Worm (Caenorhabditis elegans): ENCODE results near the gene hal-2.

The hal-2 gene

ce11 chrIII:10093093-10093492 is 4.4 kb upstream of the hal-2 start:
- no peak for TF ChIP-seq ceh-83 (GFP tag; optimal IDR thresholded peaks at IDR 0.05)
- no peak for TF ChIP-seq elt-3 (tag; optimal IDR thresholded peaks at IDR 0.05)
- no peak for TF ChIP-seq ham-2 (GFP tag; optimal IDR thresholded peaks at IDR 0.05)
- peak; percentile 2 for TF ChIP-seq lin-32 (GFP tag; optimal IDR thresholded peaks at IDR 0.05)

DNA sequence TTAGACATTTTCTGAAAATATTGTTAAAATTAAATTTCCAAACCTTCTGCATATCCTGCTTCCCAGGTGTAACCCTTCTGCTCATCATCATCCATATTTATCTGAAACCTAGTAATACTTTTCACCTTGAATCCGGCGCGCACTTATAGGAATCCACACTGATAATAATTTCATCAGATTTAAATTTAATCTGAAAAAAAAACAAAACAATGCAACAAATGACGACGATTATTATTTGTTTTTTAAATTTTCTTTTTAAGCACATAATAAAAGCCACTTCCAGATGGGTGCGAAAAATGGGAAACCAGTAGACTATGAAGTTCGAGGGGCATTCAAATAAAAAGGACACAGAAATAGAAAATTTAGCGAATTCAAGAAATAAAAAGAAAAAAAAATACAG is 2.0 kb upstream of the hal-2 start, which contains the start of gene gtf-2H2C:
Gene gtf-2H2C, minus strand, starts transcription at position 101 of the 400 bp plus-strand sequence.
- TF ChIP-seq cnd-1 (tag; optimal IDR thresholded peaks at IDR 0.05) (no peak), nhr-76 (tag; optimal IDR thresholded peaks at IDR 0.05) (no peak), hlh-1 (tag; optimal IDR thresholded peaks at IDR 0.05) (no peak), ceh-39 (tag; optimal IDR thresholded peaks at IDR 0.05) (no peak), zip-8 (tag; optimal IDR thresholded peaks at IDR 0.05) (no peak), sem-2 (GFP tag; optimal IDR thresholded peaks at IDR 0.05) (no peak), ham-2 (GFP tag; optimal IDR thresholded peaks at IDR 0.05) (no peak), flh-1 (GFP tag; optimal IDR thresholded peaks at IDR 0.05) (no peak)

- TF ChIP-seq nhr-28 (tag; optimal IDR thresholded peaks at IDR 0.05): no peak
- TF ChIP-seq cnd-1 (tag; optimal IDR thresholded peaks at IDR 0.05): no peak
- TF ChIP-seq nhr-76 (tag; optimal IDR thresholded peaks at IDR 0.05): no peak
- no peak for TF ChIP-seq hlh-1 (tag; optimal IDR thresholded peaks at IDR 0.05)
- no peak for TF ChIP-seq M03D4.4 (tag; optimal IDR thresholded peaks at IDR 0.05)
- no peak for TF ChIP-seq unc-39 (tag; optimal IDR thresholded peaks at IDR 0.05)
- no peak for TF ChIP-seq zip-8 (tag; optimal IDR thresholded peaks at IDR 0.05)
- TF ChIP-seq drap-1 (GFP tag; optimal IDR thresholded peaks at IDR 0.05): no peak
- no peak for TF ChIP-seq snpc-4 (tag; optimal IDR thresholded peaks at IDR 0.05)
- TF ChIP-seq elt-1 (tag; optimal IDR thresholded peaks at IDR 0.05; ENCODE audit: borderline replicate concordance, insufficient read depth): no peak
- TF ChIP-seq ztf-11 (tag; optimal IDR thresholded peaks at IDR 0.05): no peak
- no peak for TF ChIP-seq nhr-12 (tag; optimal IDR thresholded peaks at IDR 0.05)
- no peak for TF ChIP-seq unc-62 (GFP tag; optimal IDR thresholded peaks at IDR 0.05)
- no peak for TF ChIP-seq mab-5 (tag; optimal IDR thresholded peaks at IDR 0.05)
- no peak for TF ChIP-seq bed-3 (GFP tag; optimal IDR thresholded peaks at IDR 0.05)
- TF ChIP-seq ceh-39 (tag; optimal IDR thresholded peaks at IDR 0.05): no peak
- TF ChIP-seq pha-4 (tag; optimal IDR thresholded peaks at IDR 0.05): no peak
- no peak for TF ChIP-seq mep-1 (tag; optimal IDR thresholded peaks at IDR 0.05)
- no peak for TF ChIP-seq sem-2 (GFP tag; optimal IDR thresholded peaks at IDR 0.05)
- no peak for TF ChIP-seq lin-13 (tag; optimal IDR thresholded peaks at IDR 0.05)
Measured at ce11 chrIII:10085983-10086382, 2.7 kb downstream of the hal-2 start, which contains the start of gene T16H12.2. Gene T16H12.2, plus strand, starts transcription at chrIII:10086283.

- no peak for TF ChIP-seq ceh-39 (tag; optimal IDR thresholded peaks at IDR 0.05)
- no peak for TF ChIP-seq nhr-28 (tag; optimal IDR thresholded peaks at IDR 0.05)
- no peak for TF ChIP-seq lsy-2 (tag; optimal IDR thresholded peaks at IDR 0.05)
- no peak for TF ChIP-seq ham-2 (GFP tag; optimal IDR thresholded peaks at IDR 0.05)
- TF ChIP-seq pha-4 (tag; optimal IDR thresholded peaks at IDR 0.05): no peak
- no peak for TF ChIP-seq nhr-76 (tag; optimal IDR thresholded peaks at IDR 0.05)
- no peak for TF ChIP-seq sem-2 (GFP tag; optimal IDR thresholded peaks at IDR 0.05)
- no peak for TF ChIP-seq flh-1 (GFP tag; optimal IDR thresholded peaks at IDR 0.05)
- no peak for TF ChIP-seq nhr-237 (tag; optimal IDR thresholded peaks at IDR 0.05)
- no peak for TF ChIP-seq mab-5 (tag; optimal IDR thresholded peaks at IDR 0.05)
- TF ChIP-seq mls-2 (tag; optimal IDR thresholded peaks at IDR 0.05): no peak
- TF ChIP-seq nhr-12 (tag; optimal IDR thresholded peaks at IDR 0.05): no peak
- TF ChIP-seq unc-39 (tag; optimal IDR thresholded peaks at IDR 0.05): no peak
- no peak for TF ChIP-seq nhr-2 (tag; optimal IDR thresholded peaks at IDR 0.05)
- no peak for TF ChIP-seq mep-1 (tag; optimal IDR thresholded peaks at IDR 0.05)
- no peak for TF ChIP-seq drap-1 (GFP tag; optimal IDR thresholded peaks at IDR 0.05)
- TF ChIP-seq ceh-83 (GFP tag; optimal IDR thresholded peaks at IDR 0.05): no peak
- no peak for TF ChIP-seq elt-1 (tag; optimal IDR thresholded peaks at IDR 0.05; ENCODE audit: borderline replicate concordance, insufficient read depth)
- no peak for TF ChIP-seq lin-13 (tag; optimal IDR thresholded peaks at IDR 0.05)
Measured at ce11 chrIII:10085574-10085973, 3.2 kb downstream of the hal-2 start.

DNA sequence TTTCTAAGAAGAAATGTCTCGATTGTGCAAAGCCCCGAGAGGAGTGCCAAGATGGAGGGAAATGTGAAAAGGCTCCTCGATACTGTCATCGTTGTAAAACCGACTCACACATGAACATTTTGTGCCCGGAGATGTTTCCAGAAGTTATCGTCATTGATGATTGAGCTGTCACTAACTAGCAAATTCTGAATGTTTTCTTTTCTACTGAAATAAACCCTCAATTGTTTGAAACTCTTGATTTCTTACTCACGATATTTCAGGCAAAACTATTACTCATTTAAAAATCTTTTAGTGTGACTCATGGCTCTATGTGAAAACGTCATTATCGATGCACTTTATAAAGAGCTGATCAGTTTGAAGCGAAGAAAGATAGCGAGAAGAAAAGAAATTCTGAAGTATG is 3.6 kb downstream of the hal-2 start, which contains the start of gene T16H12.13:
Gene T16H12.13, plus strand, starts transcription at position 301 of the 400 bp plus-strand sequence.
- no peak for TF ChIP-seq unc-120 (tag; optimal IDR thresholded peaks at IDR 0.05; ENCODE audit: poor library complexity, severe bottlenecking)
- no peak for TF ChIP-seq ceh-39 (tag; optimal IDR thresholded peaks at IDR 0.05)
- TF ChIP-seq nhr-12 (tag; optimal IDR thresholded peaks at IDR 0.05): no peak
- no peak for TF ChIP-seq unc-62 (GFP tag; optimal IDR thresholded peaks at IDR 0.05)
- no peak for TF ChIP-seq hlh-1 (tag; optimal IDR thresholded peaks at IDR 0.05)
- TF ChIP-seq M03D4.4 (tag; optimal IDR thresholded peaks at IDR 0.05): no peak
- TF ChIP-seq nhr-76 (tag; optimal IDR thresholded peaks at IDR 0.05): no peak
- no peak for TF ChIP-seq unc-39 (tag; optimal IDR thresholded peaks at IDR 0.05)
- TF ChIP-seq blmp-1 (tag; optimal IDR thresholded peaks at IDR 0.05): no peak
- no peak for TF ChIP-seq tbx-8 (GFP tag; optimal IDR thresholded peaks at IDR 0.05)
- TF ChIP-seq cnd-1 (tag; optimal IDR thresholded peaks at IDR 0.05): no peak
- no peak for TF ChIP-seq lin-32 (GFP tag; optimal IDR thresholded peaks at IDR 0.05)
- TF ChIP-seq ces-1 (GFP tag; optimal IDR thresholded peaks at IDR 0.05): no peak
- TF ChIP-seq bed-3 (GFP tag; optimal IDR thresholded peaks at IDR 0.05): no peak
- TF ChIP-seq sptf-1 (tag; optimal IDR thresholded peaks at IDR 0.05): no peak
- no peak for TF ChIP-seq elt-1 (tag; optimal IDR thresholded peaks at IDR 0.05; ENCODE audit: borderline replicate concordance, insufficient read depth)
